Worm (Caenorhabditis elegans): ENCODE measurements around the gene C16C10.2.

DNA sequence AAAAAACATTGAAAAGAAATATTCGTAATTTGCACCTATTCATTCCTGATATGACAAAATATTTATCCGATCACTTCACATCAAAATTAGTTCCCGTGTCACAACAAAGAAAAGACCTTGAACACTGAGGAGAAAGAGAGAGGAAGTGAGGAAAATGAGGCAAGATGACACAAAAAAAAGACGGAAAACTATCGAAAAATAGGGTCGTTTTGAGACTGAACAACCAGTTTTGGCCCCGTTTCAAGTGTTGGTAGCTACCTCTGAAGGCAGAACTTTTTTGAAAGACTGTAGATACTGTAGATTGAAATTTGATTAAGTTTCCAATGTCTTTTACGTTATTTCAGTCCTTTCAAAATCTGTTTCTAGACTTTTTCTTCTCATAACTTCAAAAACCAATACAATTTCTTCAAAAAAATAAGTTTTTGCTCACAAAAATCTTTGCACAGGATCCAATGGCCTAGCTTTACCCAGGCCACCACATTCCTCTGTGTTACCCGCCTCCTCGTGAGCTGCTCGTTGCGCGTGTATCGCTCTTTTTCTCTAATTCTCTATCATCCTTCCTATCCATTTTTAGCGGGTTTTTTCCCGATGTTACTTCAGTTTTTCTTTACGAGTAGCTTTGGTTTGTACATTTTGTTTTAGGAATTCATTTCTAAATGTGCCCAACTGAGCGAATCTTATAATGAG is 18.0 kb upstream of the C16C10.2 start:
- TF ChIP-seq ceh-13 (GFP tag; optimal IDR thresholded peaks at IDR 0.05), result no peak
- no peak for TF ChIP-seq tbx-11 (GFP tag; IDR thresholded peaks at IDR 0.05)
- TF ChIP-seq ama-1 (optimal IDR thresholded peaks at IDR 0.05), result no peak
- TF ChIP-seq hmbx-1 (tag; optimal IDR thresholded peaks at IDR 0.05), result no peak
- no peak for TF ChIP-seq pes-1 (GFP tag; IDR thresholded peaks at IDR 0.05)
